Fruit fly (Drosophila melanogaster): Measurements from ENCODE around the gene Trx2.

The Trx2 gene

dm6 chr2L:9633098-9633497 lies 20.1 kb downstream of the Trx2 start (continued):
- TF ChIP-seq danr (GFP tag; IDR thresholded peaks at IDR 0.05) (peak; percentile 42), Stat92E (GFP tag; optimal IDR thresholded peaks at IDR 0.05) (no peak), HHEX (GFP tag; optimal IDR thresholded peaks at IDR 0.05) (peak; percentile 55), usp (GFP tag; optimal IDR thresholded peaks at IDR 0.05) (no peak), mirr (GFP tag; optimal IDR thresholded peaks at IDR 0.05) (peak; percentile 28), CG6683 (GFP tag; optimal IDR thresholded peaks at IDR 0.05) (no peak), Blimp-1 (GFP tag; optimal IDR thresholded peaks at IDR 0.05) (peak; percentile 67), Fer2 (tag; optimal IDR thresholded peaks at IDR 0.05) (peak; percentile 34), CG3281 (GFP tag; optimal IDR thresholded peaks at IDR 0.05) (no peak), MBD-R2 (GFP tag; IDR thresholded peaks at IDR 0.05) (no peak), ftz-f1 (GFP tag; optimal IDR thresholded peaks at IDR 0.05) (no peak), CG18619 (GFP tag; optimal IDR thresholded peaks at IDR 0.05) (peak; percentile 53), ato (GFP tag; IDR thresholded peaks at IDR 0.05; ENCODE audit: partially characterized antibody) (no peak), unpg (GFP tag; optimal IDR thresholded peaks at IDR 0.05) (peak; percentile 45), unc-4 (GFP tag; IDR thresholded peaks at IDR 0.05; ENCODE audit: partially characterized antibody) (no peak), CG2712 (tag; optimal IDR thresholded peaks at IDR 0.05) (peak; percentile 71), CG11723 (GFP tag; optimal IDR thresholded peaks at IDR 0.05) (peak; percentile 11), CG9876 (GFP tag; optimal IDR thresholded peaks at IDR 0.05) (peak; percentile 48), ara (GFP tag; IDR thresholded peaks at IDR 0.05) (peak; percentile 80), kah (GFP tag; optimal IDR thresholded peaks at IDR 0.05) (no peak), Poxn (GFP tag; IDR thresholded peaks at IDR 0.05) (no peak), CG11696 (GFP tag; IDR thresholded peaks at IDR 0.05) (0 out of 2 replicates have a peak, but pooled peaks have one; percentile 23), wor (GFP tag; IDR thresholded peaks at IDR 0.05) (no peak), Oli (tag; optimal IDR thresholded peaks at IDR 0.05) (no peak), Scr (GFP tag; IDR thresholded peaks at IDR 0.05; ENCODE audit: partially characterized antibody) (no peak), sr (GFP tag; IDR thresholded peaks at IDR 0.05) (peak; percentile 64; the same call in 2 of the 3 replicates), CG1832 (GFP tag; optimal IDR thresholded peaks at IDR 0.05) (no peak), NC2β (GFP tag; optimal IDR thresholded peaks at IDR 0.05) (peak; percentile 81), CG9817 (tag; optimal IDR thresholded peaks at IDR 0.05) (no peak), CG2875 (GFP tag; optimal IDR thresholded peaks at IDR 0.05) (peak; percentile 76), Xbp1 (GFP tag; optimal IDR thresholded peaks at IDR 0.05) (no peak), D (optimal IDR thresholded peaks at IDR 0.05) (no peak), D (GFP tag; optimal IDR thresholded peaks at IDR 0.05) (peak; percentile 77), Dip2 (GFP tag; IDR thresholded peaks at IDR 0.05) (no peak), amos (GFP tag; IDR thresholded peaks at IDR 0.05; ENCODE audit: partially characterized antibody) (no peak), Taf1 (GFP tag; IDR thresholded peaks at IDR 0.05) (no peak), CG10431 (GFP tag; optimal IDR thresholded peaks at IDR 0.05) (no peak), gro (GFP tag; optimal IDR thresholded peaks at IDR 0.05) (no peak), vfl (GFP tag; optimal IDR thresholded peaks at IDR 0.05) (no peak), CrebB (tag; optimal IDR thresholded peaks at IDR 0.05) (peak; percentile 15), crol (GFP tag; IDR thresholded peaks at IDR 0.05) (no peak), Sry-δ (GFP tag; optimal IDR thresholded peaks at IDR 0.05) (peak; percentile 24), rib (GFP tag; IDR thresholded peaks at IDR 0.05) (0 out of 2 replicates have a peak, but pooled peaks have one; percentile 22), Ssrp (tag; optimal IDR thresholded peaks at IDR 0.05) (no peak), hth (optimal IDR thresholded peaks at IDR 0.05) (no peak), zfh1 (GFP tag; IDR thresholded peaks at IDR 0.05) (peak; percentile 89), Med (GFP tag) (peak; percentile 93), CG43689 (GFP tag; IDR thresholded peaks at IDR 0.05) (no peak), Hey (tag; optimal IDR thresholded peaks at IDR 0.05) (peak; percentile 16), CG17361 (GFP tag; IDR thresholded peaks at IDR 0.05) (no peak), CG17829 (tag; optimal IDR thresholded peaks at IDR 0.05) (peak; percentile 43)
